Worm (Caenorhabditis elegans) whole organism, L1 larva: ENCODE data around the gene toca-1.

ENCODE experiments used
- C04F5.9 ChIP-seq: sonication (generic microtip); optimal IDR thresholded peaks from 2 replicates; lab custom pipeline; 2016; ENCODE audit warnings: missing genetic modification characterization, missing compliant biosample characterization
- C16A3.4 ChIP-seq: fragments of 150-350 bp; optimal IDR thresholded peaks from 2 replicates; lab custom pipeline; 2014; ENCODE audit warnings: missing biosample characterization, missing genetic modification characterization
- C34B4.2 ChIP-seq: sonication (generic microtip); optimal IDR thresholded peaks from 2 replicates; lab custom pipeline; 2017; ENCODE audit warnings: mild to moderate bottlenecking, missing genetic modification characterization, missing compliant biosample characterization
- Y116A8C.19 ChIP-seq: sonication (generic microtip); optimal IDR thresholded peaks from 2 replicates; lab custom pipeline; 2016; ENCODE audit warnings: missing compliant biosample characterization, missing genetic modification characterization, borderline replicate concordance
- aha-1 ChIP-seq: fragments of 150-350 bp; optimal IDR thresholded peaks from 2 replicates; lab custom pipeline; 2014; ENCODE audit warnings: missing biosample characterization, missing genetic modification characterization
- aly-2 ChIP-seq: fragments of 150-350 bp; optimal IDR thresholded peaks from 2 replicates; lab custom pipeline; 2014; ENCODE audit warnings: missing biosample characterization, missing genetic modification characterization
- ama-1 ChIP-seq: fragments of 150-350 bp; optimal IDR thresholded peaks from 2 replicates; lab custom pipeline; 2014
- ceh-8 ChIP-seq: fragments of 200-800 bp; sonication (Bioruptor generic); optimal IDR thresholded peaks from 2 replicates; lab custom pipeline; 2018; ENCODE audit warnings: mild to moderate bottlenecking, missing genetic modification characterization, moderate library complexity, missing compliant biosample characterization
- ceh-82 ChIP-seq, 3 experiments: fragments of 150-350 bp in 1 of 3; sonication (generic microtip) in 2 of 3; optimal IDR thresholded peaks; 2 replicates each; lab custom pipeline; 2014 to 2017; ENCODE audit warnings: missing biosample characterization in 3 of 3, missing genetic modification characterization in 3 of 3
- ceh-88 ChIP-seq: fragments of 200-800 bp; sonication (Bioruptor generic); IDR thresholded peaks from 2 replicates; pipeline ENCODE4 v1.3.6; 2022; ENCODE audit warnings: missing genetic modification characterization, missing compliant biosample characterization
- ceh-90 ChIP-seq: sonication (generic microtip); optimal IDR thresholded peaks from 2 replicates; lab custom pipeline; 2016; ENCODE audit warnings: missing genetic modification characterization, missing compliant biosample characterization
- ces-1 ChIP-seq: fragments of 150-350 bp; optimal IDR thresholded peaks from 2 replicates; lab custom pipeline; 2014; ENCODE audit warnings: missing biosample characterization, missing genetic modification reagents, missing genetic modification characterization
- dpl-1 ChIP-seq, 3 experiments: fragments of 150-350 bp in 2 of 3; sonication (generic microtip) in 1 of 3; optimal IDR thresholded peaks; 2 replicates each; lab custom pipeline; 2014 to 2017; ENCODE audit warnings: missing biosample characterization in 3 of 3, missing genetic modification characterization in 3 of 3, missing genetic modification reagents in 3 of 3
- egl-13 ChIP-seq: sonication (generic microtip); optimal IDR thresholded peaks from 2 replicates; lab custom pipeline; 2016; ENCODE audit warnings: missing genotype, missing genetic modification reagents, missing genetic modification characterization, missing compliant biosample characterization
- elt-3 ChIP-seq, 6 experiments: fragments of 150-350 bp in 1 of 6; sonication (generic microtip); optimal IDR thresholded peaks; 2 replicates each; lab custom pipeline; 2017 to 2018; ENCODE audit warnings: missing biosample characterization in 6 of 6, missing genetic modification characterization in 6 of 6, inconsistent platforms in 1 of 6
- fkh-8 ChIP-seq: sonication (generic microtip); optimal IDR thresholded peaks from 2 replicates; lab custom pipeline; 2016; ENCODE audit warnings: mild to moderate bottlenecking, missing genetic modification characterization, missing compliant biosample characterization
- grh-1 ChIP-seq: fragments of 200-800 bp; sonication (Bioruptor generic); IDR thresholded peaks from 2 replicates; pipeline ENCODE4 v1.3.6; 2022; ENCODE audit warnings: missing genetic modification reagents, missing genetic modification characterization, missing compliant biosample characterization
- hlh-17 ChIP-seq: fragments of 200-800 bp; sonication (Bioruptor generic); optimal IDR thresholded peaks from 2 replicates; lab custom pipeline; 2018; ENCODE audit warnings: missing genetic modification characterization, mild to moderate bottlenecking, missing compliant biosample characterization, moderate library complexity, borderline replicate concordance
- isw-1 ChIP-seq: fragments of 200-800 bp; sonication (Bioruptor generic); IDR thresholded peaks from 2 replicates; pipeline ENCODE4 v1.3.6; 2022; ENCODE audit warnings: missing genetic modification characterization, missing compliant biosample characterization
- lin-35 ChIP-seq, 2 experiments: fragments of 150-350 bp; optimal IDR thresholded peaks; 2 replicates each; lab custom pipeline; 2014; ENCODE audit warnings: missing biosample characterization in 2 of 2, missing genetic modification characterization in 2 of 2, missing genetic modification reagents in 2 of 2
- mab-9 ChIP-seq: fragments of 200-800 bp; sonication (Bioruptor generic); IDR thresholded peaks from 2 replicates; pipeline ENCODE4 v1.3.6; 2022; ENCODE audit warnings: missing genetic modification reagents, missing genetic modification characterization, missing compliant biosample characterization
- mdl-1 ChIP-seq, 2 experiments: fragments of 150-350 bp; optimal IDR thresholded peaks; 2 replicates each; lab custom pipeline; 2014 to 2017; ENCODE audit warnings: missing biosample characterization in 2 of 2, missing genetic modification characterization in 2 of 2, inconsistent platforms in 1 of 2
- mef-2 ChIP-seq: fragments of 150-350 bp; optimal IDR thresholded peaks from 2 replicates; lab custom pipeline; 2014; ENCODE audit warnings: missing biosample characterization, missing genetic modification characterization
- nhr-11 ChIP-seq: fragments of 150-350 bp; optimal IDR thresholded peaks from 2 replicates; lab custom pipeline; 2014; ENCODE audit warnings: missing biosample characterization, missing genetic modification characterization
- nhr-12 ChIP-seq: sonication (generic microtip); optimal IDR thresholded peaks from 2 replicates; lab custom pipeline; 2017; ENCODE audit warnings: missing biosample characterization, missing genetic modification characterization
- nhr-20 ChIP-seq: sonication (generic microtip); optimal IDR thresholded peaks from 2 replicates; lab custom pipeline; 2016; ENCODE audit warnings: mild to moderate bottlenecking, missing genetic modification characterization, missing compliant biosample characterization
- nhr-237 ChIP-seq: fragments of 150-350 bp; optimal IDR thresholded peaks from 2 replicates; lab custom pipeline; 2014; ENCODE audit warnings: missing biosample characterization, missing genetic modification characterization
- nhr-28 ChIP-seq: fragments of 150-350 bp; optimal IDR thresholded peaks from 2 replicates; lab custom pipeline; 2014; ENCODE audit warnings: missing biosample characterization, missing genetic modification characterization
- nhr-47 ChIP-seq: sonication (generic microtip); optimal IDR thresholded peaks from 2 replicates; lab custom pipeline; 2016; ENCODE audit warnings: mild to moderate bottlenecking, missing genetic modification characterization, moderate library complexity, missing compliant biosample characterization
- nhr-71 ChIP-seq: sonication (generic microtip); optimal IDR thresholded peaks from 2 replicates; lab custom pipeline; 2016; ENCODE audit warnings: mild to moderate bottlenecking, missing genetic modification characterization, moderate library complexity, missing compliant biosample characterization
- nhr-76 ChIP-seq: sonication (generic microtip); optimal IDR thresholded peaks from 2 replicates; lab custom pipeline; 2017; ENCODE audit warnings: missing biosample characterization, missing genetic modification characterization
- nhr-85 ChIP-seq: sonication (generic microtip); peaks from one replicate; lab custom pipeline; 2016; ENCODE audit warnings: missing genetic modification characterization, inconsistent platforms, missing compliant biosample characterization
- nhr-90 ChIP-seq: sonication (generic microtip); optimal IDR thresholded peaks from 2 replicates; lab custom pipeline; 2016; ENCODE audit warnings: mild to moderate bottlenecking, missing genetic modification characterization, missing compliant biosample characterization; ENCODE audit not compliant: poor library complexity
- pag-3 ChIP-seq: sonication (generic microtip); optimal IDR thresholded peaks from 2 replicates; lab custom pipeline; 2017; ENCODE audit warnings: missing genetic modification characterization, mild to moderate bottlenecking, missing compliant biosample characterization, antibody characterized with exemption, borderline replicate concordance; ENCODE audit not compliant: insufficient read depth
- skn-1 ChIP-seq: fragments of 150-350 bp; optimal IDR thresholded peaks from 2 replicates; lab custom pipeline; 2014; ENCODE audit warnings: missing biosample characterization, missing genetic modification characterization
- sup-37 ChIP-seq: fragments of 200-800 bp; sonication (Bioruptor generic); optimal IDR thresholded peaks from 2 replicates; lab custom pipeline; 2018; ENCODE audit warnings: mild to moderate bottlenecking, missing genetic modification characterization, missing compliant biosample characterization
- swsn-7 ChIP-seq: sonication (generic microtip); optimal IDR thresholded peaks from 2 replicates; lab custom pipeline; 2016; ENCODE audit warnings: missing genetic modification characterization, missing compliant biosample characterization
- unc-130 ChIP-seq: fragments of 150-350 bp; optimal IDR thresholded peaks from 2 replicates; lab custom pipeline; 2017; ENCODE audit warnings: missing biosample characterization, missing genetic modification characterization, inconsistent platforms
- unc-30 ChIP-seq: sonication (generic microtip); optimal IDR thresholded peaks from 2 replicates; lab custom pipeline; 2017; ENCODE audit warnings: missing biosample characterization, missing genetic modification characterization
- unc-62 ChIP-seq: fragments of 150-350 bp; optimal IDR thresholded peaks from 2 replicates; lab custom pipeline; 2014; ENCODE audit warnings: missing biosample characterization, missing genetic modification reagents, missing genetic modification characterization
- xbp-1 ChIP-seq: sonication (generic microtip); optimal IDR thresholded peaks from 2 replicates; lab custom pipeline; 2016; ENCODE audit warnings: missing genetic modification characterization, missing compliant biosample characterization
- zag-1 ChIP-seq: fragments of 150-350 bp; optimal IDR thresholded peaks from 2 replicates; lab custom pipeline; 2014; ENCODE audit warnings: missing biosample characterization, missing genetic modification characterization
- zip-4 ChIP-seq: fragments of 200-800 bp; sonication (Bioruptor generic); optimal IDR thresholded peaks from 2 replicates; lab custom pipeline; 2018; ENCODE audit warnings: mild to moderate bottlenecking, missing genetic modification characterization, moderate library complexity, missing compliant biosample characterization
- ztf-11 ChIP-seq, 2 experiments: sonication (generic microtip); optimal IDR thresholded peaks; 2 replicates each; lab custom pipeline; 2016 to 2017; ENCODE audit warnings: missing genetic modification characterization in 2 of 2, missing biosample characterization in 1 of 2, missing compliant biosample characterization in 1 of 2
- ztf-4 ChIP-seq: fragments of 150-350 bp; optimal IDR thresholded peaks from 2 replicates; lab custom pipeline; 2014; ENCODE audit warnings: missing biosample characterization, missing genetic modification characterization

Gene toca-1

DNA sequence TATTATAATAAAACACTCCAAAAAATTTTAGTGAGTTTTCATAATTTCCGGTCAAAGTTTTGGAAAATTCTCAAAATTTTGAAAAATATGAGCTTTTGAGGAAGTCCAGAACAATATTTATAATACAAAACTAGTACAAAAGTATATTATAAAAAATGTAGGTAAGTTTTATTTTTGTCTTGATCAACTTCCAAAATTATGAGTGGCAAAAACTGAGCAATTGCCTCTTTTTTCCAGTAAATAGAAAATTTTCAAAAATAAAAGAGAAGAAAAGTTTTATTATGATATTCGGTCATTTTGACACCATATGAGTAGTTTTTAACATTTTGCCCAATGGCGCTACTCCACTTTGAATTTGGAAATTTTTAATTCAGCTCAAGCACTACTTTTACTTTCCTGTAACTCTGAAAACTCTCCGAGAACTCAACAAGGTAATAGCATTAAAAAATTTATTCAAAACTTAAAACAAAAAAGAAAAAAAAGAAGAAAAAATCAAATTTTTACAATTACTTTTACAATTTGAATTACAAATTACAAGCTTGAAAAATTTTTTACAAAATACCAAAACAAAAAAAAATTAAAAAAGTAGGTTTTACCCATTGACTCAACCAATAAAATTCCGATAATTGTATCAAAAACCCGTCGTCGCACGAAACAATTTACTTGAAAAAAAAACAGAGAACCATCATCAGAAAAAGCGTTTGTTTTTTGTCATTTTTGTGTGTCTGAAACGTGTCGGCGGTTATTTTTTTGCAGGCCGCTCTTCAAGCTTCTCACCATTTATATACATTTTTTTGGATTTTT, 17.4 kb downstream of the toca-1 start (continued):
- TF ChIP-seq nhr-237 (tag; lab: Kevin White, UChicago) (no peak), nhr-90 (tag; lab: Kevin White, UChicago) (peak; percentile 80), nhr-71 (tag; lab: Kevin White, UChicago) (peak; percentile 81), nhr-11 (tag; lab: Kevin White, UChicago) (peak; percentile 35), swsn-7 (tag; lab: Kevin White, UChicago) (peak; percentile 32), ztf-11 (tag; optimal IDR thresholded peaks at IDR 0.05; lab: Kevin White, UChicago) (no peak), ceh-88 (peak; percentile 87), aly-2 (tag; lab: Kevin White, UChicago) (no peak), mab-9 (GFP tag; lab: Robert Waterston, UW) (peak; percentile 89), hlh-17 (GFP tag; lab: Kevin White, UChicago) (peak; percentile 90), lin-35 (GFP tag; optimal IDR thresholded peaks at IDR 0.05; lab: Kevin White, UChicago) (peak in 1 of 2 experiments; percentile 73), ceh-90 (tag; lab: Kevin White, UChicago) (no peak), skn-1 (peak; percentile 94), C16A3.4 (tag; lab: Kevin White, UChicago) (peak; percentile 69), aha-1 (tag; lab: Kevin White, UChicago) (no peak), mef-2 (tag; lab: Kevin White, UChicago) (no peak), zag-1 (no peak), unc-30 (tag; lab: Kevin White, UChicago) (no peak), sup-37 (GFP tag; lab: Kevin White, UChicago) (no peak), nhr-12 (tag; lab: Kevin White, UChicago) (no peak), xbp-1 (peak; percentile 3), dpl-1 (GFP tag; optimal IDR thresholded peaks at IDR 0.05; lab: Kevin White, UChicago) (peak in 2 of 3 experiments; percentile 1 to 11), isw-1 (peak; percentile 25; the same call in 1 of the 2 replicates), C04F5.9 (tag; lab: Kevin White, UChicago) (peak; percentile 37), mdl-1 (tag; optimal IDR thresholded peaks at IDR 0.05; lab: Kevin White, UChicago) (no peak), unc-130 (peak; percentile 56), ceh-8 (GFP tag; lab: Kevin White, UChicago) (no peak), C34B4.2 (tag; lab: Kevin White, UChicago) (peak; percentile 7), nhr-28 (tag; lab: Kevin White, UChicago) (no peak), ztf-4 (peak; percentile 59), fkh-8 (tag; lab: Kevin White, UChicago) (no peak), zip-4 (GFP tag; lab: Kevin White, UChicago) (peak; percentile 47), ceh-82 (tag; optimal IDR thresholded peaks at IDR 0.05; lab: Kevin White, UChicago) (peak in 1 of 3 experiments; percentile 16)

ce11 chrX:1502914-1503313, 18.4 kb downstream of the toca-1 start:
- TF ChIP-seq nhr-85 (tag; lab: Kevin White, UChicago), result peak; percentile 57
- no peak for TF ChIP-seq unc-62 (GFP tag; lab: Kevin White, UChicago)

- no peak for TF ChIP-seq mef-2 (tag; lab: Kevin White, UChicago)
- TF ChIP-seq aha-1 (tag; lab: Kevin White, UChicago), result no peak
- TF ChIP-seq nhr-47, result no peak
- no peak for TF ChIP-seq nhr-71 (tag; lab: Kevin White, UChicago)
- TF ChIP-seq ceh-8 (GFP tag; lab: Kevin White, UChicago), result no peak
- TF ChIP-seq pag-3 (tag; lab: Kevin White, UChicago), result no peak
- TF ChIP-seq elt-3 (tag; optimal IDR thresholded peaks at IDR 0.05; lab: Kevin White, UChicago), result no peak
- no peak for TF ChIP-seq ces-1 (GFP tag; lab: Kevin White, UChicago)
- TF ChIP-seq grh-1 (GFP tag; lab: Robert Waterston, UW), result no peak
- no peak for TF ChIP-seq ztf-4
- no peak for TF ChIP-seq ceh-82 (tag; optimal IDR thresholded peaks at IDR 0.05; lab: Kevin White, UChicago)
- no peak for TF ChIP-seq Y116A8C.19 (tag; lab: Kevin White, UChicago)
- no peak for TF ChIP-seq zag-1
- no peak for TF ChIP-seq nhr-20 (tag; lab: Kevin White, UChicago)
- TF ChIP-seq nhr-237 (tag; lab: Kevin White, UChicago), result no peak
- TF ChIP-seq nhr-76 (tag; lab: Kevin White, UChicago), result no peak
- TF ChIP-seq sup-37 (GFP tag; lab: Kevin White, UChicago), result no peak
- TF ChIP-seq egl-13, result no peak
- no peak for TF ChIP-seq ama-1
Measured at ce11 chrX:1502490-1502889, 18.8 kb downstream of the toca-1 start, which contains the start of gene F09E10.1. TSS of gene F09E10.1 (plus strand) at chrX:1502790.
